Worm (Caenorhabditis elegans) whole organism, mixed stage, embryonic: ENCODE measurements around the gene srw-140.

Source experiments
- ceh-43 ChIP-seq: fragments of 200-800 bp; sonication (Bioruptor generic); optimal IDR thresholded peaks from 2 replicates; lab custom pipeline; 2018; ENCODE audit warnings: mild to moderate bottlenecking, missing genetic modification characterization, moderate library complexity, missing compliant biosample characterization
- ces-1 ChIP-seq: fragments of 150-350 bp; optimal IDR thresholded peaks from 2 replicates; lab custom pipeline; 2014; ENCODE audit warnings: missing biosample characterization, missing genetic modification reagents, missing genetic modification characterization
- nhr-2 ChIP-seq: fragments of 150-350 bp; optimal IDR thresholded peaks from 2 replicates; lab custom pipeline; 2014; ENCODE audit warnings: missing biosample characterization, missing genetic modification characterization
- nhr-237 ChIP-seq: fragments of 150-350 bp; optimal IDR thresholded peaks from 2 replicates; lab custom pipeline; 2014; ENCODE audit warnings: missing biosample characterization, missing genetic modification characterization
- nhr-28 ChIP-seq: fragments of 150-350 bp; optimal IDR thresholded peaks from 2 replicates; lab custom pipeline; 2014; ENCODE audit warnings: missing biosample characterization, missing genetic modification characterization
- nhr-76 ChIP-seq: sonication (generic microtip); optimal IDR thresholded peaks from 2 replicates; lab custom pipeline; 2017; ENCODE audit warnings: missing biosample characterization, missing genetic modification characterization
- unc-39 ChIP-seq: fragments of 150-350 bp; optimal IDR thresholded peaks from 2 replicates; lab custom pipeline; 2014; ENCODE audit warnings: missing biosample characterization, missing genetic modification characterization
- zip-8 ChIP-seq: fragments of 150-350 bp; optimal IDR thresholded peaks from 2 replicates; lab custom pipeline; 2014; ENCODE audit warnings: missing biosample characterization, missing genetic modification characterization

- no peak for TF ChIP-seq nhr-2 (tag; lab: Kevin White, UChicago)
- TF ChIP-seq nhr-237 (tag; lab: Kevin White, UChicago), result no peak
- no peak for TF ChIP-seq nhr-76
- TF ChIP-seq zip-8 (tag; lab: Kevin White, UChicago), result no peak
- TF ChIP-seq nhr-28 (tag; lab: Kevin White, UChicago), result no peak
- no peak for TF ChIP-seq ceh-43 (GFP tag; lab: Kevin White, UChicago)
- TF ChIP-seq ces-1, result no peak
- TF ChIP-seq unc-39, result no peak
Observed at ce11 chrV:5150880-5151279, 14.6 kb upstream of the srw-140 start, which contains the start of gene srh-130.
